Fruit fly (Drosophila melanogaster) Kc167 (cell line): Measurements from ENCODE around the gene CG5863.

ENCODE experiments used
- Sin3A ChIP-seq: fragments of >200 bp; optimal IDR thresholded peaks from 2 replicates; lab custom pipeline; 2018; ENCODE audit warnings: missing external identifiers
- ttk ChIP-seq: sonication (Bioruptor generic); optimal IDR thresholded peaks from 2 replicates; lab custom pipeline; 2017; ENCODE audit warnings: missing external identifiers

DNA sequence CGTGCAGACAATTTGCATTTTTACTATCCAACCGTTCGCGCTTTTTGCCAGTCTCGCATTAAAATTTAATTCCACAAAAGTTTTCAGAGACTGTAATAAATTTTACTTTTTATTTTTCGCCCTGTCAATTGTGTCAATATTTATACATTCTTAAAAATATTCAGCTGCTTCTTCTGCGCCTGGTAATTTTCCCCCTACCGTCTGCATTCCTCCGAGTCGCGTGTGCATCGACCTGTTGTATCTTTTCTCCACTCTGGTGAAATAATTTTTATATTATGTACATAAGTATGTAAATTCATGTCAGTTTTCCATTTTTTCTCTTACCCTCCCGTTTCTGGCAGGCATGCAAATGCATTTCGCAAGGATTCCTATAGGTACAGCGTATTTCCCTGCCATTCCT lies 7.7 kb upstream of the CG5863 start, which contains the start of gene CG34279:
- TF ChIP-seq ttk (lab: Kevin White, UChicago): no peak
- TF ChIP-seq Sin3A (lab: Kevin White, UChicago): no peak
